Worm (Caenorhabditis elegans): ENCODE data around the gene bir-1.

Gene bir-1

DNA sequence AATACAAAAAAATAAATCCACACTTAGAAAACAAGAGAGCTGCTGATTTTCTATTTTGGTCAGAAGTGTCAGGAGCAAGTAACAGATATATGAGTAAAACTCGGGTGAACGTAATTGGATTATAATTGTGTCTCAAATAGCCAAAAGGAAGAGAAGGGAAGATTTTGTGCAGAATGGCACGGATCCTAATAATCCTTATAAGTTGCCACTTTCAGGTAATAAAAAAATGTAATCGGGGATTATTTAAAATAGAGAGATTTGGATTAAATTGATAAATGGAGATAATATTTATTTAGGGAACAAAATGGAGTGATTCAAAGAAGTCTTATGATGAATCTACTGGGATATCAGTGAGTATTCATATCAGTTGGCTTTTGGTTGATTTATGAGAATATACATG, 19.3 kb upstream of the bir-1 start:
- TF ChIP-seq nhr-48 (tag; optimal IDR thresholded peaks at IDR 0.05) = no peak
- TF ChIP-seq unc-62 (GFP tag; optimal IDR thresholded peaks at IDR 0.05 in 1 of 2) = peak in 1 of 2 experiments; percentile 31
- TF ChIP-seq unc-62 (tag; optimal IDR thresholded peaks at IDR 0.05) = no peak

DNA sequence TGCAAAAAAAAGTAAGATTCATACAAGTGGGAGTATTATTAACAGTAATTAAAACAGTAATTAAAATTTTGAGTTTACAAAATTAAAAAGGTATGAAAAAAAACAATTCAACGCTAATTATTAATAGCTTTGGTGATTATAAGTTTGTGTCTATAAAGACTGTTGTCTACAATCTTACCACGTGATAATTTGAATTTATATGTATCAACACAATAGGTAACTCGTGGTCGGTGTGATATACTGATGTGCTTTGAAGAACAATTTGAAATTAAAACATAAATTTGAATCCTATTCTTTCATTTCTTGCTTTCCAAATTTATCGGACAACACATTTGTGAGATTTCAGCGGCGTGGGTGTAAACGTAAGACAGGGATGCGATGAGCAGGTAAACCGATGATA, 16.4 kb upstream of the bir-1 start:
- TF ChIP-seq daf-16 (GFP tag; optimal IDR thresholded peaks at IDR 0.05) (no peak), daf-16 (tag; optimal IDR thresholded peaks at IDR 0.05) (peak; percentile 73), lin-38 (GFP tag; IDR thresholded peaks at IDR 0.05) (no peak), dve-1 (tag; optimal IDR thresholded peaks at IDR 0.05; ENCODE audit: insufficient read depth) (peak; percentile 56), mdl-1 (tag; optimal IDR thresholded peaks at IDR 0.05) (no peak), aha-1 (tag) (peak; percentile 41), php-3 (GFP tag; IDR thresholded peaks at IDR 0.05) (0 out of 2 replicates have a peak, but pooled peaks have one; percentile 18), unc-62 (GFP tag; optimal IDR thresholded peaks at IDR 0.05 in 1 of 2) (no peak), unc-62 (tag; optimal IDR thresholded peaks at IDR 0.05) (no peak), nhr-28 (tag; optimal IDR thresholded peaks at IDR 0.05) (peak; percentile 6), pqm-1 (tag; optimal IDR thresholded peaks at IDR 0.05) (no peak), mes-2 (tag; optimal IDR thresholded peaks at IDR 0.05; ENCODE audit: poor library complexity, severe bottlenecking) (no peak)

DNA sequence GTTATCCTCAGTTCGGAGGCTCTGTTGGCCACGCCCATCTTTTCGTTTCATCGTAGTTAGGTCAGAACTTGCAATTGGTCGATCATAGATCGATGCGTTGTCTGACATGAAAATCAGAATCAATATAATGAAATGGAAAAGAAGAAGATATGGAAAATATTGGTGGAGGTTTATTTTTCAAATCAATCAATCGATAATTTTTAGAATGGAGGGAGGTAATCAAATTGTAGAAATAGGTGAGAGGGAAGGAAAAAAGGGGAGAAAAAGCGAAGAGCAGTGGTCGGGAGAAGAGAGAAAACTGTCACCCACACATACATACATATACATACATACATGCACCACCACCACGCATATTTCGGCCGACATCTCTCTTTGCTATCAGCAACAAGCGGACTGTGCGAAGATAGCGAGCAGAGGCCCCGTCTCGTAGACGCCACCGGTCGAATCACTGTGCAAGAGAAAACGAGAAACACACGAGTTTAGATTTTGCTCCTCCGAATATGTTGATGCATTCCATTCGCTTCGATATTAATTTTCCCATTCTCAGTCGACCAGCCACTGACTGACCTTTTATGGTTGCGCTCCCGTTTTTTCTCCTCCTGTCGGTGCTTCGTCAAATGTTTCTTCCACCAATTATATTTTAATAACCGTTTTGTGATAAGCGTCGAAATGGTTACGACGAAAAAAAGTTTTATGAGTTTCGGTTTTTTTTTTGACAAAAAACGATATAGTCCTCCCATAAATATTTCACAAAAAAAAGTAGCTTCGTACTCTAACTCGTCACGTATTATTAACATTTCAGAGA, 14.9 kb upstream of the bir-1 start, which contains the start of gene F35B12.10:
Gene F35B12.10 (minus strand): TSS at position 51 of the 805 bp plus-strand sequence.
- TF ChIP-seq nhr-48 (tag; optimal IDR thresholded peaks at IDR 0.05) (peak; percentile 27), F10B5.3 (tag; optimal IDR thresholded peaks at IDR 0.05) (no peak), ztf-7 (tag; optimal IDR thresholded peaks at IDR 0.05) (no peak), nhr-42 (GFP tag; IDR thresholded peaks at IDR 0.05) (no peak), nhr-11 (tag; optimal IDR thresholded peaks at IDR 0.05) (no peak), dmd-9 (GFP tag; IDR thresholded peaks at IDR 0.05) (no peak), T20F7.1 (GFP tag; optimal IDR thresholded peaks at IDR 0.05) (no peak), ceh-82 (tag; optimal IDR thresholded peaks at IDR 0.05) (no peak), zfp-3 (GFP tag; conservative IDR thresholded peaks at IDR 0.05) (no peak), nhr-41 (GFP tag; IDR thresholded peaks at IDR 0.05) (no peak), mep-1 (tag; optimal IDR thresholded peaks at IDR 0.05) (peak; percentile 24), F37D6.2 (tag; optimal IDR thresholded peaks at IDR 0.05) (no peak), mes-2 (tag; optimal IDR thresholded peaks at IDR 0.05; ENCODE audit: poor library complexity, severe bottlenecking) (no peak), R02D3.7 (tag; optimal IDR thresholded peaks at IDR 0.05) (no peak), pha-4 (GFP tag; IDR thresholded peaks at IDR 0.05) (no peak), pha-4 (tag; optimal IDR thresholded peaks at IDR 0.05) (no peak), hlh-30 (tag; optimal IDR thresholded peaks at IDR 0.05; ENCODE audit: insufficient read depth) (no peak), cey-2 (tag; optimal IDR thresholded peaks at IDR 0.05; ENCODE audit: borderline replicate concordance, insufficient read depth) (no peak), hif-1 (tag; optimal IDR thresholded peaks at IDR 0.05) (peak in 1 of 2 experiments; percentile 27), spr-1 (tag; optimal IDR thresholded peaks at IDR 0.05) (no peak), dmd-6 (GFP tag; IDR thresholded peaks at IDR 0.05) (peak; percentile 82), mxl-3 (GFP tag; optimal IDR thresholded peaks at IDR 0.05) (peak; percentile 55), ctbp-1 (GFP tag; IDR thresholded peaks at IDR 0.05) (0 out of 2 replicates have a peak, but pooled peaks have one; percentile 18), lir-3 (tag; optimal IDR thresholded peaks at IDR 0.05) (no peak), lim-7 (GFP tag; IDR thresholded peaks at IDR 0.05) (no peak), hmg-1.1 (GFP tag; IDR thresholded peaks at IDR 0.05) (no peak), arid-1 (GFP tag; conservative IDR thresholded peaks at IDR 0.05) (no peak), lin-15B (tag; optimal IDR thresholded peaks at IDR 0.05) (no peak), daf-19 (GFP tag; conservative IDR thresholded peaks at IDR 0.05) (no peak), attf-4 (tag; optimal IDR thresholded peaks at IDR 0.05) (no peak), tra-1 (GFP tag; IDR thresholded peaks at IDR 0.05) (0 out of 2 replicates have a peak, but pooled peaks have one; percentile 36), ZK546.5 (tag; optimal IDR thresholded peaks at IDR 0.05) (no peak), Y48G9A.11 (GFP tag; IDR thresholded peaks at IDR 0.05) (no peak), dpl-1 (GFP tag; optimal IDR thresholded peaks at IDR 0.05) (no peak), madf-9 (GFP tag; conservative IDR thresholded peaks at IDR 0.05) (no peak)

Measured in whole organism, L4 larva.